Worm (Caenorhabditis elegans) whole organism, L2 larva: ENCODE data around the gene cgef-1.

Experiments used
- C34F6.9 ChIP-seq: fragments of 150-350 bp; optimal IDR thresholded peaks from 2 replicates; lab custom pipeline; 2014; ENCODE audit warnings: missing biosample characterization, missing genetic modification characterization
- R02D3.7 ChIP-seq: fragments of 150-350 bp; optimal IDR thresholded peaks from 2 replicates; lab custom pipeline; 2014; ENCODE audit warnings: missing biosample characterization, missing genetic modification characterization
- Y55F3AM.14 ChIP-seq: fragments of 200-800 bp; sonication (Bioruptor generic); optimal IDR thresholded peaks from 2 replicates; lab custom pipeline; 2018; ENCODE audit warnings: mild to moderate bottlenecking, missing genetic modification characterization, missing compliant biosample characterization
- ZK546.5 ChIP-seq: sonication (generic microtip); optimal IDR thresholded peaks from 2 replicates; lab custom pipeline; 2017; ENCODE audit warnings: missing biosample characterization, missing genetic modification characterization
- alr-1 ChIP-seq: fragments of 150-350 bp; optimal IDR thresholded peaks from 2 replicates; lab custom pipeline; 2014; ENCODE audit warnings: missing biosample characterization, missing genetic modification characterization
- aly-2 ChIP-seq: fragments of 150-350 bp; optimal IDR thresholded peaks from 2 replicates; lab custom pipeline; 2014; ENCODE audit warnings: missing biosample characterization, missing genetic modification characterization
- blmp-1 ChIP-seq: sonication (generic microtip); optimal IDR thresholded peaks from 2 replicates; lab custom pipeline; 2017; ENCODE audit warnings: missing genetic modification characterization, mild to moderate bottlenecking, missing compliant biosample characterization, antibody characterized with exemption, moderate library complexity; ENCODE audit not compliant: insufficient read depth
- ceh-16 ChIP-seq: fragments of 150-350 bp; optimal IDR thresholded peaks from 2 replicates; lab custom pipeline; 2014; ENCODE audit warnings: missing biosample characterization, missing genetic modification characterization
- ceh-82 ChIP-seq: fragments of 150-350 bp; optimal IDR thresholded peaks from 2 replicates; lab custom pipeline; 2014; ENCODE audit warnings: missing biosample characterization, missing genetic modification characterization
- crh-2 ChIP-seq: sonication (generic microtip); optimal IDR thresholded peaks from 2 replicates; lab custom pipeline; 2017; ENCODE audit warnings: missing biosample characterization, missing genetic modification characterization
- dmd-4 ChIP-seq: sonication (generic microtip); optimal IDR thresholded peaks from 2 replicates; lab custom pipeline; 2017; ENCODE audit warnings: missing biosample characterization, missing genetic modification characterization
- egl-27 ChIP-seq: sonication (generic microtip); optimal IDR thresholded peaks from 3 replicates; lab custom pipeline; 2017; ENCODE audit warnings: missing biosample characterization, missing genetic modification reagents, missing genetic modification characterization
- elt-1 ChIP-seq: fragments of 150-350 bp; optimal IDR thresholded peaks from 2 replicates; lab custom pipeline; 2014; ENCODE audit warnings: missing biosample characterization, missing genetic modification characterization
- elt-3 ChIP-seq: sonication (generic microtip); optimal IDR thresholded peaks from 2 replicates; lab custom pipeline; 2017; ENCODE audit warnings: missing biosample characterization, missing genetic modification characterization
- fos-1 ChIP-seq: fragments of 150-350 bp; optimal IDR thresholded peaks from 2 replicates; lab custom pipeline; 2014; ENCODE audit warnings: missing biosample characterization, missing genetic modification characterization
- lin-13 ChIP-seq: fragments of 150-350 bp; optimal IDR thresholded peaks from 2 replicates; lab custom pipeline; 2014; ENCODE audit warnings: missing biosample characterization, missing genetic modification reagents, missing genetic modification characterization
- lin-39 ChIP-seq: fragments of 150-350 bp; optimal IDR thresholded peaks from 2 replicates; lab custom pipeline; 2014; ENCODE audit warnings: missing biosample characterization, missing genetic modification reagents, missing genetic modification characterization
- lsy-2 ChIP-seq, 2 experiments: fragments of 150-350 bp in 1 of 2; sonication (generic microtip) in 1 of 2; optimal IDR thresholded peaks; 2 replicates each; lab custom pipeline; 2014 to 2017; ENCODE audit warnings: missing biosample characterization in 2 of 2, missing genetic modification characterization in 2 of 2
- mab-5 ChIP-seq: fragments of 150-350 bp; optimal IDR thresholded peaks from 2 replicates; lab custom pipeline; 2014; ENCODE audit warnings: missing biosample characterization, missing genetic modification characterization
- nhr-10 ChIP-seq: sonication (generic microtip); optimal IDR thresholded peaks from 2 replicates; lab custom pipeline; 2017; ENCODE audit warnings: missing biosample characterization, missing genetic modification characterization
- nhr-11 ChIP-seq: fragments of 150-350 bp; optimal IDR thresholded peaks from 2 replicates; lab custom pipeline; 2014; ENCODE audit warnings: missing biosample characterization, missing genetic modification characterization
- nhr-12 ChIP-seq: fragments of 150-350 bp; optimal IDR thresholded peaks from 2 replicates; lab custom pipeline; 2014; ENCODE audit warnings: missing biosample characterization, missing genetic modification characterization
- nhr-129 ChIP-seq: fragments of 150-350 bp; optimal IDR thresholded peaks from 2 replicates; lab custom pipeline; 2014; ENCODE audit warnings: missing biosample characterization, missing genetic modification characterization
- nhr-21 ChIP-seq: fragments of 150-350 bp; optimal IDR thresholded peaks from 2 replicates; lab custom pipeline; 2014; ENCODE audit warnings: missing biosample characterization, missing genetic modification characterization
- nhr-237 ChIP-seq: fragments of 150-350 bp; optimal IDR thresholded peaks from 2 replicates; lab custom pipeline; 2014; ENCODE audit warnings: missing biosample characterization, missing genetic modification characterization
- nhr-25 ChIP-seq: fragments of 150-350 bp; sonication (generic microtip); optimal IDR thresholded peaks from 3 replicates; lab custom pipeline; 2014; ENCODE audit warnings: missing biosample characterization, missing genetic modification characterization
- nhr-6 ChIP-seq: fragments of 150-350 bp; optimal IDR thresholded peaks from 2 replicates; lab custom pipeline; 2014; ENCODE audit warnings: missing biosample characterization, missing genetic modification characterization
- nhr-77 ChIP-seq: fragments of 150-350 bp; optimal IDR thresholded peaks from 2 replicates; lab custom pipeline; 2014; ENCODE audit warnings: missing biosample characterization, missing genetic modification characterization
- peb-1 ChIP-seq: fragments of 150-350 bp; optimal IDR thresholded peaks from 2 replicates; lab custom pipeline; 2014; ENCODE audit warnings: missing biosample characterization, missing genetic modification characterization
- sem-4 ChIP-seq: fragments of 150-350 bp; optimal IDR thresholded peaks from 2 replicates; lab custom pipeline; 2014; ENCODE audit warnings: missing biosample characterization, missing genetic modification reagents, missing genetic modification characterization
- skn-1 ChIP-seq: sonication (generic microtip); optimal IDR thresholded peaks from 2 replicates; lab custom pipeline; 2017; ENCODE audit warnings: missing biosample characterization, missing genetic modification characterization
- sma-9 ChIP-seq, 2 experiments: fragments of 150-350 bp in 1 of 2; sonication (generic microtip) in 1 of 2; optimal IDR thresholded peaks; 2 replicates each; lab custom pipeline; 2014 to 2016; ENCODE audit warnings: missing genetic modification characterization in 2 of 2, mild to moderate bottlenecking in 1 of 2, missing biosample characterization in 1 of 2, missing compliant biosample characterization in 1 of 2, missing genetic modification reagents in 1 of 2, moderate library complexity in 1 of 2
- unc-39 ChIP-seq: fragments of 150-350 bp; optimal IDR thresholded peaks from 2 replicates; lab custom pipeline; 2014; ENCODE audit warnings: missing biosample characterization, missing genetic modification characterization
- unc-55 ChIP-seq: fragments of 150-350 bp; sonication (generic microtip); optimal IDR thresholded peaks from 3 replicates; lab custom pipeline; 2014; ENCODE audit warnings: missing biosample characterization, missing genetic modification reagents, missing genetic modification characterization
- unc-62 ChIP-seq: fragments of 150-350 bp; optimal IDR thresholded peaks from 2 replicates; lab custom pipeline; 2014; ENCODE audit warnings: missing biosample characterization, missing genetic modification reagents, missing genetic modification characterization
- zag-1 ChIP-seq: fragments of 150-350 bp; optimal IDR thresholded peaks from 2 replicates; lab custom pipeline; 2014; ENCODE audit warnings: missing biosample characterization, missing genetic modification characterization

Gene cgef-1

DNA sequence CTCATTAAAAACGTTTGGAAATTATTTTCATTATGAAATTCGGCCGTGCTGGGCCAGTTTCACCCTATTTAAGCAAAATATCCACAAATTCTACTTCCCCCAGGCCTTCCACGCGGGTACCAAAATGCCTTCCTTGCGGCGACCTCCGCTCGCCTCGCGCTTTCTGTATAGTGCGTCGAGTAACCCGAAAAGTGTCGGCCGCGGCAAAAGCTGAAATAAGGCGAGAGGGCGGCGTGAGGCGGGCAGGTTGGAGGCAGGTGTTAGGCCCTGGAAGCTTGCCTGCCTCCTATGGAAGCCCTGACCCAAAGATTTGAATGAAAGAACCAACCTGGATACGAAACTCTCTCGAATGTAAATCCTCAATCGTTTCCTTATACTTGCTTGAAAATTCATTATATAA is 54.5 kb downstream of the cgef-1 start:
- TF ChIP-seq zag-1 (tag; lab: Kevin White, UChicago) = no peak
- no peak for TF ChIP-seq alr-1
- no peak for TF ChIP-seq nhr-25 (tag; lab: Kevin White, UChicago)
- no peak for TF ChIP-seq dmd-4 (tag; lab: Kevin White, UChicago)
- no peak for TF ChIP-seq mab-5
- TF ChIP-seq elt-3 (tag; lab: Kevin White, UChicago) = no peak
- TF ChIP-seq blmp-1 (tag; lab: Kevin White, UChicago) = no peak
- TF ChIP-seq nhr-237 (tag; lab: Kevin White, UChicago) = no peak
- TF ChIP-seq sem-4 (tag; lab: Kevin White, UChicago) = no peak
- TF ChIP-seq lin-39 = no peak
- no peak for TF ChIP-seq unc-62 (GFP tag; lab: Kevin White, UChicago)
- no peak for TF ChIP-seq unc-39 (tag; lab: Kevin White, UChicago)
- no peak for TF ChIP-seq aly-2
- no peak for TF ChIP-seq nhr-77 (tag; lab: Kevin White, UChicago)
- TF ChIP-seq skn-1 = no peak
- TF ChIP-seq elt-1 (tag; lab: Kevin White, UChicago) = no peak
- TF ChIP-seq unc-55 = no peak
- TF ChIP-seq C34F6.9 (tag; lab: Kevin White, UChicago) = no peak
- TF ChIP-seq ceh-82 (tag; lab: Kevin White, UChicago) = no peak
- TF ChIP-seq nhr-11 (tag; lab: Kevin White, UChicago) = no peak
- TF ChIP-seq, all 48 proteins: peak for 0

DNA sequence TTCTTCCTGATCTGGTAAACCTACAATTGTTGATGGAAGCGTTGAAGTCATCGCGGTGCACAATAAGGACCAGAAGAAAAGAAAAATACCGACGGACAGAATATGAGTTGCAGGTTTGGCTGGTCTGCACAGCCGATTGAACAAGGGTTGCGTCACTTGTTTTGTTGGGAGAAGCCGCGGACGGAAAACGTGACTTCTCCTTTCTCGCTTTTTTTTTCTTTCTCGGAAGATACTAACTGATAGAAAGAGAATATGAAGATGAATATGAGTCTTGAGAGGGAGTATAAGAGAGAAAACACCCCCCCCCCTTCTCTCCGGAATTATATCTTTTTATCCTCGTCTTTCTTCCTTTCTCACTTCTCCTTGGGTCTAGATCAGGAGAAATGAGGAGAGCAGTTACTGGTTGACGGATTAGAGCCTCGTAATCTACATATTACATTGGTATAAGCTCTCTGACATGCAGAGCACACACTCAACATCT is 55.9 kb downstream of the cgef-1 start, which contains the start of gene ssr-2:
Gene ssr-2, minus strand, starts transcription at position 51 of the 481 bp plus-strand sequence.
- TF ChIP-seq nhr-11 (tag; lab: Kevin White, UChicago) (no peak), mab-5 (no peak), nhr-25 (tag; lab: Kevin White, UChicago) (no peak), Y55F3AM.14 (GFP tag; lab: Kevin White, UChicago) (no peak), nhr-10 (no peak), ZK546.5 (tag; lab: Kevin White, UChicago) (no peak), ceh-16 (tag; lab: Kevin White, UChicago) (no peak), alr-1 (no peak)

DNA sequence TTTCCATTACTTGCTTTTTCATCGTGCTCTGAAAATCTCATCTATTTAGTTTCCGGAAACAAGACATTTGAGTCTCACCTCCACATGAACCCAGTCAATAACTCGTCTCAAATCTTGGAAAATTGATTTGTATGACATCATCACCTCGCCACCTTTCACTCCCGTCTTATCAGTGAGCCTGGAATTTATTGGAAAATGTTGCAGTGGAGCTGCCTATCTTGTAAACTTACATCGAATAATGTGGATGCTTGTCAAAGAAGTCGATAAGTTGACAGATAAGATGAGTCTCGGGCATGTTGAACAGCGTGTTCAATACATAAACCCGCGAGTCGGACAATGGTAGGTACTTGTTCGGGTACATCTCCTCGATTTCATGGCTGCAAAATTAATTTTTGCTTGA is 64.9 kb downstream of the cgef-1 start:
- TF ChIP-seq mab-5 (no peak), fos-1 (peak; percentile 56), sma-9 (GFP tag; optimal IDR thresholded peaks at IDR 0.05; lab: Kevin White, UChicago) (peak; percentile 55), sma-9 (tag; optimal IDR thresholded peaks at IDR 0.05; lab: Kevin White, UChicago) (no peak)

DNA sequence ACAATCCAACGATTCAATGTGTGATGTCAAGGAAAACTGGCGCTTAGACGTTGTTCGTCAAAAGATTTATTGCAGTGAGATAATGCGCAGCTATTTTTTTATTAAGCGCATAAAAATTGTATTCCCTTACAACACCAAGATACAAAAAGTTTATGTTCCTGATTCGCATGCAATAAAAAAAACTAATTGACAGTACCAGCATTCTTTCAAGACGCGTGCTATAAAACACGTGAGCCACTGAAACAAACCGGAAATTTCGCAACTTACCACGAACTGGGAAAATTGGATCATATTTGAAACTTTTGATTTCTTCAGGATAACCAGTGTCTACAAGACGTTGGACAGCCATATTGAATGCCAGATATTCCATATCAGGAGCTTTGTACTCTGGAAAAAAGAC is 65.6 kb downstream of the cgef-1 start:
- no peak for TF ChIP-seq nhr-6
- TF ChIP-seq elt-3 (tag; lab: Kevin White, UChicago) = no peak
- no peak for TF ChIP-seq nhr-129 (tag; lab: Kevin White, UChicago)
- no peak for TF ChIP-seq crh-2 (tag; lab: Kevin White, UChicago)
- no peak for TF ChIP-seq peb-1
- no peak for TF ChIP-seq mab-5
- no peak for TF ChIP-seq lin-13 (GFP tag; lab: Kevin White, UChicago)
- no peak for TF ChIP-seq nhr-21 (tag; lab: Kevin White, UChicago)
- TF ChIP-seq lsy-2 (tag; optimal IDR thresholded peaks at IDR 0.05; lab: Kevin White, UChicago) = no peak
- TF ChIP-seq nhr-12 (tag; lab: Kevin White, UChicago) = no peak

DNA sequence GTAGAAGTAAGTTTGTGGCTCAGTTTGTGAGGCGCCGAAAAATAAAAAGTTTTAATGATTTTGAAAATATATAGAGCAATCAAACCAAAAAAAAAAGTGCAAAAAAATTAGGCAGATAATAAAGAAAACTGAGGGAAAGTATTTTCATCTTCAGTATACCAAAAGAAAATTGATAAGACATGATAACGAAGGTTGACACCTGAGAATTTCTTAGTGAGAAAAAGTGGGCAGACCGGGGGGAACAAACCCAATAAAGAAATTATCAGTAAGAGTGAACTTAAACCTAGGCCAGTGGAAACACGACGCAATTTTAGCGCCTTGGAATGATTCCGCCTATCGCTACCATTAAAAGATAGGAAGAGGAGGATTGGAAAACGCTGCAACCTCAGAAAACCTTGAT is 66.8 kb downstream of the cgef-1 start:
- TF ChIP-seq fos-1 = peak; percentile 82
- TF ChIP-seq nhr-25 (tag; lab: Kevin White, UChicago) = no peak
- TF ChIP-seq sma-9 (GFP tag; optimal IDR thresholded peaks at IDR 0.05; lab: Kevin White, UChicago) = peak; percentile 23
- no peak for TF ChIP-seq sma-9 (tag; optimal IDR thresholded peaks at IDR 0.05; lab: Kevin White, UChicago)

DNA sequence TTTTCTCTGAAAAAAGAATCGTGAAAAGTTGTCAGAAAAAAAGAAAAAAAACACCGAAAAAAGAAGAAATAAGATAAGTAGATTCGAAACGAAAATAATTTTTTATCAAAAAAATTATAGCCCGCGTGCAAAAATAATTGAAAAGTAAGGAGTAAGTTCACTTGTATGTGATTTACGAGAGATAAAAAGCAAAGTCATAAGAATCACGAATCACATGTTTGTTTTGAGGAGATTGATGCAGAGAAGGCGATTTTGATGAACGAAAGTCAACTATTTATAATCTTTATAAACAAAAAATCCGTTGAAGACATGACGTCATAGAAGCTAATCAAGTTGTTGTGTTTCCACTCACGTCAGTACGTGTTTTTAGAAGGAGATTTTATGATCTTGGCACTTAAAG is 68.4 kb downstream of the cgef-1 start, which contains the start of gene Y71H10B.1:
Gene Y71H10B.1, minus strand, starts transcription at position 6 of the 400 bp plus-strand sequence.
- TF ChIP-seq nhr-25 (tag; lab: Kevin White, UChicago) (peak; percentile 7), nhr-6 (no peak), C34F6.9 (tag; lab: Kevin White, UChicago) (peak; percentile 21), mab-5 (no peak), lin-39 (no peak), R02D3.7 (tag; lab: Kevin White, UChicago) (no peak), aly-2 (no peak), egl-27 (no peak), elt-1 (tag; lab: Kevin White, UChicago) (no peak)
